Worm (Caenorhabditis elegans) whole organism, L1 larva: Measurements from ENCODE around the gene K02E11.6.

Experiments used
- C04F5.9 ChIP-seq: sonication (generic microtip); optimal IDR thresholded peaks from 2 replicates; lab custom pipeline; 2016; ENCODE audit warnings: missing genetic modification characterization, missing compliant biosample characterization
- F16B12.6 ChIP-seq: fragments of 150-350 bp; optimal IDR thresholded peaks from 2 replicates; lab custom pipeline; 2014; ENCODE audit warnings: missing biosample characterization, missing genetic modification characterization
- Y116A8C.19 ChIP-seq: sonication (generic microtip); optimal IDR thresholded peaks from 2 replicates; lab custom pipeline; 2016; ENCODE audit warnings: missing compliant biosample characterization, missing genetic modification characterization, borderline replicate concordance
- alr-1 ChIP-seq: fragments of 200-800 bp; sonication (Bioruptor generic); optimal IDR thresholded peaks from 2 replicates; lab custom pipeline; 2018; ENCODE audit warnings: borderline replicate concordance, mild to moderate bottlenecking, missing genetic modification characterization, missing compliant biosample characterization
- aly-2 ChIP-seq: fragments of 150-350 bp; optimal IDR thresholded peaks from 2 replicates; lab custom pipeline; 2014; ENCODE audit warnings: missing biosample characterization, missing genetic modification characterization
- blmp-1 ChIP-seq: fragments of 150-350 bp; optimal IDR thresholded peaks from 2 replicates; lab custom pipeline; 2014; ENCODE audit warnings: missing biosample characterization, missing genetic modification characterization
- ceh-8 ChIP-seq: fragments of 200-800 bp; sonication (Bioruptor generic); optimal IDR thresholded peaks from 2 replicates; lab custom pipeline; 2018; ENCODE audit warnings: mild to moderate bottlenecking, missing genetic modification characterization, moderate library complexity, missing compliant biosample characterization
- ceh-88 ChIP-seq: fragments of 200-800 bp; sonication (Bioruptor generic); IDR thresholded peaks from 2 replicates; pipeline ENCODE4 v1.3.6; 2022; ENCODE audit warnings: missing genetic modification characterization, missing compliant biosample characterization
- ceh-90 ChIP-seq: sonication (generic microtip); optimal IDR thresholded peaks from 2 replicates; lab custom pipeline; 2016; ENCODE audit warnings: missing genetic modification characterization, missing compliant biosample characterization
- dpl-1 ChIP-seq, 3 experiments: fragments of 150-350 bp in 2 of 3; sonication (generic microtip) in 1 of 3; optimal IDR thresholded peaks; 2 replicates each; lab custom pipeline; 2014 to 2017; ENCODE audit warnings: missing biosample characterization in 3 of 3, missing genetic modification characterization in 3 of 3, missing genetic modification reagents in 3 of 3
- dsc-1 ChIP-seq: sonication (generic microtip); optimal IDR thresholded peaks from 2 replicates; lab custom pipeline; 2016; ENCODE audit warnings: mild to moderate bottlenecking, missing genetic modification characterization, missing compliant biosample characterization
- efl-1 ChIP-seq, 4 experiments: fragments of 150-350 bp; optimal IDR thresholded peaks in 3 of 4; peaks in 1 of 4; 1 replicate in 1 of 4; 2 replicates in 3 of 4; lab custom pipeline; 2014; ENCODE audit warnings: missing biosample characterization in 2 of 4, missing genetic modification characterization in 2 of 4, missing genetic modification reagents in 2 of 4
- egl-27 ChIP-seq, 2 experiments: fragments of 150-350 bp in 1 of 2; sonication (generic microtip); optimal IDR thresholded peaks; 3 replicates each; lab custom pipeline; 2017 to 2018; ENCODE audit warnings: missing biosample characterization in 2 of 2, missing genetic modification characterization in 2 of 2, missing genetic modification reagents in 2 of 2
- elt-2 ChIP-seq: sonication (generic microtip); optimal IDR thresholded peaks from 2 replicates; lab custom pipeline; 2016; ENCODE audit warnings: missing genetic modification characterization, mild to moderate bottlenecking, inconsistent platforms, missing compliant biosample characterization, missing genetic modification reagents
- ets-5 ChIP-seq: fragments of 200-800 bp; sonication (Bioruptor generic); IDR thresholded peaks from 2 replicates; pipeline ENCODE4 v1.3.6; 2022; ENCODE audit warnings: missing genetic modification characterization, missing compliant biosample characterization
- fkh-8 ChIP-seq: sonication (generic microtip); optimal IDR thresholded peaks from 2 replicates; lab custom pipeline; 2016; ENCODE audit warnings: mild to moderate bottlenecking, missing genetic modification characterization, missing compliant biosample characterization
- grh-1 ChIP-seq: fragments of 200-800 bp; sonication (Bioruptor generic); IDR thresholded peaks from 2 replicates; pipeline ENCODE4 v1.3.6; 2022; ENCODE audit warnings: missing genetic modification reagents, missing genetic modification characterization, missing compliant biosample characterization
- hlh-17 ChIP-seq: fragments of 200-800 bp; sonication (Bioruptor generic); optimal IDR thresholded peaks from 2 replicates; lab custom pipeline; 2018; ENCODE audit warnings: missing genetic modification characterization, mild to moderate bottlenecking, missing compliant biosample characterization, moderate library complexity, borderline replicate concordance
- hlh-4 ChIP-seq: sonication (generic microtip); optimal IDR thresholded peaks from 2 replicates; lab custom pipeline; 2016; ENCODE audit warnings: mild to moderate bottlenecking, missing genetic modification characterization, missing compliant biosample characterization
- lin-15B ChIP-seq: fragments of 150-350 bp; sonication (generic microtip); optimal IDR thresholded peaks from 3 replicates; lab custom pipeline; 2014; ENCODE audit warnings: missing biosample characterization, missing genetic modification characterization
- mab-9 ChIP-seq: fragments of 200-800 bp; sonication (Bioruptor generic); IDR thresholded peaks from 2 replicates; pipeline ENCODE4 v1.3.6; 2022; ENCODE audit warnings: missing genetic modification reagents, missing genetic modification characterization, missing compliant biosample characterization
- mdl-1 ChIP-seq, 2 experiments: fragments of 150-350 bp; optimal IDR thresholded peaks; 2 replicates each; lab custom pipeline; 2014 to 2017; ENCODE audit warnings: missing biosample characterization in 2 of 2, missing genetic modification characterization in 2 of 2, inconsistent platforms in 1 of 2
- mef-2 ChIP-seq: fragments of 150-350 bp; optimal IDR thresholded peaks from 2 replicates; lab custom pipeline; 2014; ENCODE audit warnings: missing biosample characterization, missing genetic modification characterization
- nhr-11 ChIP-seq: fragments of 150-350 bp; optimal IDR thresholded peaks from 2 replicates; lab custom pipeline; 2014; ENCODE audit warnings: missing biosample characterization, missing genetic modification characterization
- nhr-237 ChIP-seq: fragments of 150-350 bp; optimal IDR thresholded peaks from 2 replicates; lab custom pipeline; 2014; ENCODE audit warnings: missing biosample characterization, missing genetic modification characterization
- nhr-47 ChIP-seq: sonication (generic microtip); optimal IDR thresholded peaks from 2 replicates; lab custom pipeline; 2016; ENCODE audit warnings: mild to moderate bottlenecking, missing genetic modification characterization, moderate library complexity, missing compliant biosample characterization
- nhr-71 ChIP-seq: sonication (generic microtip); optimal IDR thresholded peaks from 2 replicates; lab custom pipeline; 2016; ENCODE audit warnings: mild to moderate bottlenecking, missing genetic modification characterization, moderate library complexity, missing compliant biosample characterization
- nhr-76 ChIP-seq: sonication (generic microtip); optimal IDR thresholded peaks from 2 replicates; lab custom pipeline; 2017; ENCODE audit warnings: missing biosample characterization, missing genetic modification characterization
- nhr-90 ChIP-seq: sonication (generic microtip); optimal IDR thresholded peaks from 2 replicates; lab custom pipeline; 2016; ENCODE audit warnings: mild to moderate bottlenecking, missing genetic modification characterization, missing compliant biosample characterization; ENCODE audit not compliant: poor library complexity
- pag-3 ChIP-seq: sonication (generic microtip); optimal IDR thresholded peaks from 2 replicates; lab custom pipeline; 2017; ENCODE audit warnings: missing genetic modification characterization, mild to moderate bottlenecking, missing compliant biosample characterization, antibody characterized with exemption, borderline replicate concordance; ENCODE audit not compliant: insufficient read depth
- pqm-1 ChIP-seq: sonication (generic microtip); optimal IDR thresholded peaks from 3 replicates; lab custom pipeline; 2017; ENCODE audit warnings: missing biosample characterization, missing genetic modification characterization
- rnt-1 ChIP-seq: sonication (generic microtip); optimal IDR thresholded peaks from 2 replicates; lab custom pipeline; 2016; ENCODE audit warnings: mild to moderate bottlenecking, missing genetic modification characterization, moderate library complexity, missing compliant biosample characterization
- skn-1 ChIP-seq: fragments of 150-350 bp; optimal IDR thresholded peaks from 2 replicates; lab custom pipeline; 2014; ENCODE audit warnings: missing biosample characterization, missing genetic modification characterization
- snpc-4 ChIP-seq: fragments of 150-350 bp; optimal IDR thresholded peaks from 2 replicates; lab custom pipeline; 2014; ENCODE audit warnings: missing biosample characterization, missing genetic modification characterization
- snu-23 ChIP-seq: sonication (generic microtip); optimal IDR thresholded peaks from 2 replicates; lab custom pipeline; 2016; ENCODE audit warnings: missing genetic modification characterization, missing compliant biosample characterization
- sup-37 ChIP-seq: fragments of 200-800 bp; sonication (Bioruptor generic); optimal IDR thresholded peaks from 2 replicates; lab custom pipeline; 2018; ENCODE audit warnings: mild to moderate bottlenecking, missing genetic modification characterization, missing compliant biosample characterization
- unc-62 ChIP-seq: fragments of 150-350 bp; optimal IDR thresholded peaks from 2 replicates; lab custom pipeline; 2014; ENCODE audit warnings: missing biosample characterization, missing genetic modification reagents, missing genetic modification characterization
- unc-86 ChIP-seq: sonication (generic microtip); optimal IDR thresholded peaks from 2 replicates; lab custom pipeline; 2016; ENCODE audit warnings: missing genetic modification characterization, missing compliant biosample characterization
- zip-4 ChIP-seq: fragments of 200-800 bp; sonication (Bioruptor generic); optimal IDR thresholded peaks from 2 replicates; lab custom pipeline; 2018; ENCODE audit warnings: mild to moderate bottlenecking, missing genetic modification characterization, moderate library complexity, missing compliant biosample characterization

K02E11.6 gene

ce11 chrV:14223141-14223540 lies 25.5 kb upstream of the K02E11.6 start:
- TF ChIP-seq fkh-8 (no peak), efl-1 (optimal IDR thresholded peaks at IDR 0.05; lab: Kevin White, UChicago) (no peak), efl-1 (GFP tag; optimal IDR thresholded peaks at IDR 0.05 in 1 of 2; lab: Kevin White, UChicago) (peak in 1 of 2 experiments; percentile 92), mab-9 (GFP tag; lab: Robert Waterston, UW) (no peak), grh-1 (GFP tag; lab: Robert Waterston, UW) (no peak)
- TF ChIP-seq, all 84 proteins: peak for 1

- TF ChIP-seq snpc-4 (tag; lab: Kevin White, UChicago) (no peak), efl-1 (optimal IDR thresholded peaks at IDR 0.05; lab: Kevin White, UChicago) (no peak), efl-1 (GFP tag; optimal IDR thresholded peaks at IDR 0.05 in 1 of 2; lab: Kevin White, UChicago) (no peak), mdl-1 (tag; optimal IDR thresholded peaks at IDR 0.05; lab: Kevin White, UChicago) (no peak), sup-37 (GFP tag; lab: Kevin White, UChicago) (no peak), alr-1 (no peak), unc-86 (no peak), nhr-71 (tag; lab: Kevin White, UChicago) (no peak), C04F5.9 (tag; lab: Kevin White, UChicago) (no peak), ets-5 (GFP tag; lab: Robert Waterston, UW) (no peak), rnt-1 (tag; lab: Kevin White, UChicago) (no peak), ceh-90 (no peak), mef-2 (tag; lab: Kevin White, UChicago) (no peak), nhr-47 (no peak), aly-2 (no peak), snu-23 (GFP tag; lab: Kevin White, UChicago) (no peak)
Measured at ce11 chrV:14226373-14226772, 22.2 kb upstream of the K02E11.6 start, which contains the start of gene nep-21. TSS of gene nep-21 (minus strand) at chrV:14226473.

ce11 chrV:14230788-14231583 lies 17.6 kb upstream of the K02E11.6 start:
- TF ChIP-seq rnt-1 (tag; lab: Kevin White, UChicago): peak; percentile 37
- TF ChIP-seq dpl-1 (GFP tag; optimal IDR thresholded peaks at IDR 0.05; lab: Kevin White, UChicago): no peak
- TF ChIP-seq Y116A8C.19 (tag; lab: Kevin White, UChicago): no peak
- peak; percentile 75 for TF ChIP-seq blmp-1
- TF ChIP-seq hlh-17 (GFP tag; lab: Kevin White, UChicago): no peak
- TF ChIP-seq elt-2 (tag; lab: Kevin White, UChicago): no peak
- no peak for TF ChIP-seq unc-62 (GFP tag; lab: Kevin White, UChicago)
- TF ChIP-seq mab-9 (GFP tag; lab: Robert Waterston, UW): no peak
- no peak for TF ChIP-seq hlh-4
- no peak for TF ChIP-seq pqm-1
- no peak for TF ChIP-seq C04F5.9 (tag; lab: Kevin White, UChicago)
- TF ChIP-seq skn-1 (tag; lab: Kevin White, UChicago): no peak
- no peak for TF ChIP-seq ceh-8
- TF ChIP-seq nhr-237: no peak
- no peak for TF ChIP-seq ceh-90
- TF ChIP-seq pag-3 (tag; lab: Kevin White, UChicago): no peak
- TF ChIP-seq zip-4 (GFP tag; lab: Kevin White, UChicago): no peak
- peak; percentile 1 for TF ChIP-seq dsc-1
- TF ChIP-seq nhr-11 (tag; lab: Kevin White, UChicago): no peak
- TF ChIP-seq nhr-76 (tag; lab: Kevin White, UChicago): no peak
- TF ChIP-seq nhr-71 (tag; lab: Kevin White, UChicago): no peak
- no peak for TF ChIP-seq snpc-4 (tag; lab: Kevin White, UChicago)
- TF ChIP-seq nhr-90 (tag; lab: Kevin White, UChicago): peak; percentile 20
- TF ChIP-seq F16B12.6: no peak
- no peak for TF ChIP-seq ceh-88 (GFP tag; lab: Robert Waterston, UW)
- no peak for TF ChIP-seq lin-15B (tag; lab: Kevin White, UChicago)
- no peak for TF ChIP-seq egl-27 (tag; optimal IDR thresholded peaks at IDR 0.05; lab: Kevin White, UChicago)
